Worm (Caenorhabditis elegans) whole organism, L1 larva: Measurements from ENCODE around the gene Y45G12C.10.
A peak's percentile ranks its signal among the peaks of the same experiment; 100 is the strongest.
"Not testable (repeated sequence)": the region's sequence is repeated elsewhere in the genome, so short reads cannot be mapped to it uniquely, and the experiment has no call there.

Source experiments
- F16B12.6 ChIP-seq: fragments of 150-350 bp; optimal IDR thresholded peaks from 2 replicates; lab custom pipeline; 2014; ENCODE audit warnings: missing biosample characterization, missing genetic modification characterization
- aha-1 ChIP-seq: fragments of 150-350 bp; optimal IDR thresholded peaks from 2 replicates; lab custom pipeline; 2014; ENCODE audit warnings: missing biosample characterization, missing genetic modification characterization
- ama-1 ChIP-seq: fragments of 150-350 bp; optimal IDR thresholded peaks from 2 replicates; lab custom pipeline; 2014
- blmp-1 ChIP-seq: fragments of 150-350 bp; optimal IDR thresholded peaks from 2 replicates; lab custom pipeline; 2014; ENCODE audit warnings: missing biosample characterization, missing genetic modification characterization
- ceh-88 ChIP-seq: fragments of 200-800 bp; sonication (Bioruptor generic); IDR thresholded peaks from 2 replicates; pipeline ENCODE4 v1.3.6; 2022; ENCODE audit warnings: missing genetic modification characterization, missing compliant biosample characterization
- ceh-90 ChIP-seq: sonication (generic microtip); optimal IDR thresholded peaks from 2 replicates; lab custom pipeline; 2016; ENCODE audit warnings: missing genetic modification characterization, missing compliant biosample characterization
- dsc-1 ChIP-seq: sonication (generic microtip); optimal IDR thresholded peaks from 2 replicates; lab custom pipeline; 2016; ENCODE audit warnings: mild to moderate bottlenecking, missing genetic modification characterization, missing compliant biosample characterization
- efl-3 ChIP-seq: fragments of 200-800 bp; sonication (Bioruptor generic); optimal IDR thresholded peaks from 2 replicates; lab custom pipeline; 2018; ENCODE audit warnings: mild to moderate bottlenecking, missing genetic modification characterization, missing compliant biosample characterization
- egl-13 ChIP-seq: sonication (generic microtip); optimal IDR thresholded peaks from 2 replicates; lab custom pipeline; 2016; ENCODE audit warnings: missing genotype, missing genetic modification reagents, missing genetic modification characterization, missing compliant biosample characterization
- elt-2 ChIP-seq: sonication (generic microtip); optimal IDR thresholded peaks from 2 replicates; lab custom pipeline; 2016; ENCODE audit warnings: missing genetic modification characterization, mild to moderate bottlenecking, inconsistent platforms, missing compliant biosample characterization, missing genetic modification reagents
- elt-3 ChIP-seq, 6 experiments: fragments of 150-350 bp in 1 of 6; sonication (generic microtip); optimal IDR thresholded peaks; 2 replicates each; lab custom pipeline; 2017 to 2018; ENCODE audit warnings: missing biosample characterization in 6 of 6, missing genetic modification characterization in 6 of 6, inconsistent platforms in 1 of 6
- hlh-17 ChIP-seq: fragments of 200-800 bp; sonication (Bioruptor generic); optimal IDR thresholded peaks from 2 replicates; lab custom pipeline; 2018; ENCODE audit warnings: missing genetic modification characterization, mild to moderate bottlenecking, missing compliant biosample characterization, moderate library complexity, borderline replicate concordance
- hlh-4 ChIP-seq: sonication (generic microtip); optimal IDR thresholded peaks from 2 replicates; lab custom pipeline; 2016; ENCODE audit warnings: mild to moderate bottlenecking, missing genetic modification characterization, missing compliant biosample characterization
- hpl-2 ChIP-seq: fragments of 150-350 bp; optimal IDR thresholded peaks from 2 replicates; lab custom pipeline; 2014; ENCODE audit warnings: missing biosample characterization, missing genetic modification reagents, missing genetic modification characterization
- isw-1 ChIP-seq: fragments of 200-800 bp; sonication (Bioruptor generic); IDR thresholded peaks from 2 replicates; pipeline ENCODE4 v1.3.6; 2022; ENCODE audit warnings: missing genetic modification characterization, missing compliant biosample characterization
- lin-14 ChIP-seq: fragments of 200-800 bp; sonication (Bioruptor generic); optimal IDR thresholded peaks from 2 replicates; lab custom pipeline; 2018; ENCODE audit warnings: mild to moderate bottlenecking, missing genetic modification characterization, moderate library complexity, missing compliant biosample characterization
- lin-15B ChIP-seq: fragments of 150-350 bp; sonication (generic microtip); optimal IDR thresholded peaks from 3 replicates; lab custom pipeline; 2014; ENCODE audit warnings: missing biosample characterization, missing genetic modification characterization
- lir-3 ChIP-seq: sonication (generic microtip); optimal IDR thresholded peaks from 2 replicates; lab custom pipeline; 2016; ENCODE audit warnings: mild to moderate bottlenecking, missing genetic modification characterization, moderate library complexity, missing compliant biosample characterization; ENCODE audit not compliant: poor library complexity
- mep-1 ChIP-seq: fragments of 150-350 bp; optimal IDR thresholded peaks from 2 replicates; lab custom pipeline; 2014; ENCODE audit warnings: missing biosample characterization, missing genetic modification characterization
- nhr-237 ChIP-seq: fragments of 150-350 bp; optimal IDR thresholded peaks from 2 replicates; lab custom pipeline; 2014; ENCODE audit warnings: missing biosample characterization, missing genetic modification characterization
- nhr-47 ChIP-seq: sonication (generic microtip); optimal IDR thresholded peaks from 2 replicates; lab custom pipeline; 2016; ENCODE audit warnings: mild to moderate bottlenecking, missing genetic modification characterization, moderate library complexity, missing compliant biosample characterization
- nhr-85 ChIP-seq: sonication (generic microtip); peaks from one replicate; lab custom pipeline; 2016; ENCODE audit warnings: missing genetic modification characterization, inconsistent platforms, missing compliant biosample characterization
- nhr-90 ChIP-seq: sonication (generic microtip); optimal IDR thresholded peaks from 2 replicates; lab custom pipeline; 2016; ENCODE audit warnings: mild to moderate bottlenecking, missing genetic modification characterization, missing compliant biosample characterization; ENCODE audit not compliant: poor library complexity
- pag-3 ChIP-seq: sonication (generic microtip); optimal IDR thresholded peaks from 2 replicates; lab custom pipeline; 2017; ENCODE audit warnings: missing genetic modification characterization, mild to moderate bottlenecking, missing compliant biosample characterization, antibody characterized with exemption, borderline replicate concordance; ENCODE audit not compliant: insufficient read depth
- pax-3 ChIP-seq: fragments of 200-800 bp; sonication (Bioruptor generic); optimal IDR thresholded peaks from 2 replicates; lab custom pipeline; 2018; ENCODE audit warnings: mild to moderate bottlenecking, missing genetic modification characterization, moderate library complexity, missing compliant biosample characterization
- rnt-1 ChIP-seq: sonication (generic microtip); optimal IDR thresholded peaks from 2 replicates; lab custom pipeline; 2016; ENCODE audit warnings: mild to moderate bottlenecking, missing genetic modification characterization, moderate library complexity, missing compliant biosample characterization
- skn-1 ChIP-seq: fragments of 150-350 bp; optimal IDR thresholded peaks from 2 replicates; lab custom pipeline; 2014; ENCODE audit warnings: missing biosample characterization, missing genetic modification characterization
- sptf-1 ChIP-seq: fragments of 150-350 bp; optimal IDR thresholded peaks from 2 replicates; lab custom pipeline; 2014; ENCODE audit warnings: missing biosample characterization, missing genetic modification characterization
- swsn-7 ChIP-seq: sonication (generic microtip); optimal IDR thresholded peaks from 2 replicates; lab custom pipeline; 2016; ENCODE audit warnings: missing genetic modification characterization, missing compliant biosample characterization
- tlp-1 ChIP-seq: fragments of 150-350 bp; optimal IDR thresholded peaks from 2 replicates; lab custom pipeline; 2014; ENCODE audit warnings: missing biosample characterization, missing genetic modification characterization
- unc-30 ChIP-seq: sonication (generic microtip); optimal IDR thresholded peaks from 2 replicates; lab custom pipeline; 2017; ENCODE audit warnings: missing biosample characterization, missing genetic modification characterization
- unc-86 ChIP-seq: sonication (generic microtip); optimal IDR thresholded peaks from 2 replicates; lab custom pipeline; 2016; ENCODE audit warnings: missing genetic modification characterization, missing compliant biosample characterization
- unc-98 ChIP-seq: fragments of 200-800 bp; sonication (Bioruptor generic); IDR thresholded peaks from 2 replicates; pipeline ENCODE4 v1.3.6; 2022; ENCODE audit warnings: missing genetic modification characterization, missing compliant biosample characterization
- vab-15 ChIP-seq: sonication (generic microtip); optimal IDR thresholded peaks from 2 replicates; lab custom pipeline; 2017; ENCODE audit warnings: missing genotype, mild to moderate bottlenecking, missing genetic modification characterization, missing compliant biosample characterization
- zip-4 ChIP-seq: fragments of 200-800 bp; sonication (Bioruptor generic); optimal IDR thresholded peaks from 2 replicates; lab custom pipeline; 2018; ENCODE audit warnings: mild to moderate bottlenecking, missing genetic modification characterization, moderate library complexity, missing compliant biosample characterization
- ztf-4 ChIP-seq: fragments of 150-350 bp; optimal IDR thresholded peaks from 2 replicates; lab custom pipeline; 2014; ENCODE audit warnings: missing biosample characterization, missing genetic modification characterization

Gene Y45G12C.10

ce11 chrV:2536309-2536708 is at the start of gene Y45G12C.10:
Gene Y45G12C.10 (minus strand): TSS chrV:2536409.
- TF ChIP-seq lin-15B, pax-3, mep-1 (tag; lab: Kevin White, UChicago): not testable (repeated sequence)

DNA sequence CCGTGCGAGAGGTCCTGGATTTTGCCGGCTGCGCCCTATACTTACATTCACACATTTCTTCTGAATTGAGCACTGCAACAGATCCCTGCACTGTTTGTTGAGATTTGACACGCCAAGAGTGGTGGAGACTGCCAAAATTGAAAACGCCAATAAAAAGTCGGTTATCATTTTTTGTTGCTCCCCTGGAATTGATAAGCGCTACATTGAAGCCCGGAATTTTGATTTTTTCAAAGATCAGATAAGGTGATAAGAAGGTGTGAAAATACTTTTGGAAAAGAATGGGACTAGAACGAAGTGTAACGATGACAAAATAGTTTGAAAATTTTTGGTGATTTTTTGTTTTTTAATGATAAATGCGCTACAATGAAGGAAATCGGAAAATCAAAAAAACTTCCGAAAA is 49.5 kb upstream of the Y45G12C.10 start, which contains the start of gene C29G2.6:
TSS of gene C29G2.6 (minus strand) at position 182 of the 400 bp plus-strand sequence.
- TF ChIP-seq unc-98 (GFP tag; lab: Robert Waterston, UW) (no peak), elt-2 (tag; lab: Kevin White, UChicago) (peak; percentile 54)

- TF ChIP-seq rnt-1 (tag; lab: Kevin White, UChicago) (no peak), hlh-17 (no peak)
Observed at ce11 chrV:2580598-2580997, 44.4 kb upstream of the Y45G12C.10 start, which contains the start of gene C29G2.3. Gene C29G2.3 (plus strand): TSS chrV:2580898.

- TF ChIP-seq nhr-47 (tag; lab: Kevin White, UChicago), result no peak
- TF ChIP-seq dsc-1, result no peak
- no peak for TF ChIP-seq sptf-1 (tag; lab: Kevin White, UChicago)
- TF ChIP-seq hlh-17, result no peak
- TF ChIP-seq hlh-4 (tag; lab: Kevin White, UChicago), result no peak
- no peak for TF ChIP-seq swsn-7 (tag; lab: Kevin White, UChicago)
Observed at ce11 chrV:2577603-2578002, 41.4 kb upstream of the Y45G12C.10 start, which contains the start of gene srt-4. Gene srt-4 (plus strand): TSS chrV:2577903.

- no peak for TF ChIP-seq unc-30 (tag; lab: Kevin White, UChicago)
- no peak for TF ChIP-seq ceh-90 (tag; lab: Kevin White, UChicago)
- TF ChIP-seq ama-1 (lab: Kevin White, UChicago), result no peak
- TF ChIP-seq nhr-237 (tag; lab: Kevin White, UChicago), result no peak
- TF ChIP-seq unc-86 (tag; lab: Kevin White, UChicago), result no peak
- no peak for TF ChIP-seq sptf-1 (tag; lab: Kevin White, UChicago)
- TF ChIP-seq aha-1, result no peak
- no peak for TF ChIP-seq dsc-1
- TF ChIP-seq lin-15B (tag; lab: Kevin White, UChicago), result no peak
- no peak for TF ChIP-seq egl-13
- TF ChIP-seq elt-3 (tag; optimal IDR thresholded peaks at IDR 0.05; lab: Kevin White, UChicago), result no peak
- TF ChIP-seq rnt-1 (tag; lab: Kevin White, UChicago), result no peak
- TF ChIP-seq swsn-7 (tag; lab: Kevin White, UChicago), result no peak
- no peak for TF ChIP-seq lin-14
- TF ChIP-seq, all 84 proteins: peak for 0
Observed at ce11 chrV:2575716-2576115, 39.5 kb upstream of the Y45G12C.10 start.

DNA sequence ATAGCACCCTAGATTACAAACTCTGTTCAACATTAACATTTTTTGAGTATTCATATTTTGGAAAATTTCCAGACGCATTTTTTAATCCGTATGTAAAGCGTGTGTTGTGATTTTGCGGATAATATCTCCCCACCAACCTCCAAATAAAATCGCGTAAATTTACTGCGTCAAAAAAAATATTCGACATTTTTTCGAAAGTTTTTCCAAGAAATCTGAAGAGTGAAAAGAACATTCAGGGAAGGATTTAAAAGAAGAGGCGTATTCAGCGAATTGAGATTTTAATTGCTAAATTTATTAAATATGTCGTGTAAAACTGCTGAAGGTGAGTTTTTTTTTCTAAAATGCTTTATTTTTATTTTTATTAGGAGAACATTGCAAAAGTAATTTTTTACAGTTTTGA is 37.7 kb upstream of the Y45G12C.10 start, which contains the start of gene nhr-290:
TSS of gene nhr-290 (plus strand) at position 301 of the 400 bp plus-strand sequence.
- TF ChIP-seq vab-15 (no peak), ceh-88 (GFP tag; lab: Robert Waterston, UW) (no peak), nhr-85 (no peak), efl-3 (no peak), pag-3 (tag; lab: Kevin White, UChicago) (no peak), dsc-1 (no peak), ztf-4 (tag; lab: Kevin White, UChicago) (no peak), tlp-1 (tag; lab: Kevin White, UChicago) (no peak), lir-3 (tag; lab: Kevin White, UChicago) (no peak), F16B12.6 (no peak), isw-1 (no peak), nhr-237 (tag; lab: Kevin White, UChicago) (no peak), nhr-90 (no peak), blmp-1 (tag; lab: Kevin White, UChicago) (no peak), elt-2 (tag; lab: Kevin White, UChicago) (no peak), skn-1 (tag; lab: Kevin White, UChicago) (no peak), hpl-2 (GFP tag; lab: Kevin White, UChicago) (no peak), zip-4 (GFP tag; lab: Kevin White, UChicago) (no peak)
- TF ChIP-seq, all 84 proteins: peak for 0
